Fruit fly (Drosophila melanogaster) ovary, adult (tissue): ENCODE results near the gene yellow-b.

Source experiments
- CG17801 ChIP-seq: fragments of 200-800 bp; optimal IDR thresholded peaks from 2 replicates; lab custom pipeline; 2019; ENCODE audit warnings: missing biosample characterization, mild to moderate bottlenecking, missing genetic modification characterization, moderate library complexity; ENCODE audit not compliant: partially characterized antibody

Gene yellow-b

dm6 chr2L:16754074-16754473, at the start of gene yellow-b:
Gene yellow-b, plus strand, starts transcription at chr2L:16754336.
- TF ChIP-seq CG17801 = no peak

DNA sequence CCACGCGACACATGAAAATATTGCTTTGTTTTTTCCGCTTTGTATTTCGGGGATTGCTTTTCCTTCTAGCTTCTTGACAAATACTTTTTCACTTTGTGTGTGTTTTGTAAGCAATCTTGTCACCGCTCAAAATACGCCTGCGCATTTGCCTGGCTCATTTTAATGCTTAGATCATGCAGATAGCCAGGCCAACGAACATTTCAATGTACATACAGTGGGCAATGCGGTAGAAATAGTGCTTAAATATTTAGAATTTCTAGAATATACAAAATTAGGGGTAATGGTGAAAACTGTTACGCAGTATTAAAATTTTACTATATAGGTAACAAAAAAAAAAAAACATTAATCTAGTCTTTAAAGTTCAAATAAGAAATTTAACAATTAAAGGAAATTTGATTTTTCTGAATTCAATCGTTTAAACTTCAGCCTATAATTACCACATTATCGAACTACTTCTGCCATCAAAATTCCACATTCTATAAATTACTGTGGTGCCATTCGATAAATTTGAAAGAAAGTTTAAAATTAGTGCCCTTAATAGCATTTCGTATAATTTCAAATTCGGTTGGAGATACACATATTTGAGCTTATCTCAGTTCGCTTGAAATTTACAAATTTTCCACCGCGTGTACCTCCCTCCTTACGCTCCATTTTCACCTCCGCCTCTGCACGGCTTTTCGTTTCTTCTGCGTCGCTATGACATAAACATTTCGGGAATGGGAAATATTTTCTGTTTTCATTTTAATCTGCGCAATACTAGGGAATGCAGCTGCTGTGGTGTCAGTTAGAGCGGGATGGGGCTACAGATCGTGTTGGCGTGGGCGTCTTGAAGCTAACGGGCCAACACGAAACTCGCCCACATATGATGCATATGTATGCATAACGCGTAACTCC, 47.0 kb upstream of the yellow-b start:
- TF ChIP-seq CG17801 = no peak

DNA sequence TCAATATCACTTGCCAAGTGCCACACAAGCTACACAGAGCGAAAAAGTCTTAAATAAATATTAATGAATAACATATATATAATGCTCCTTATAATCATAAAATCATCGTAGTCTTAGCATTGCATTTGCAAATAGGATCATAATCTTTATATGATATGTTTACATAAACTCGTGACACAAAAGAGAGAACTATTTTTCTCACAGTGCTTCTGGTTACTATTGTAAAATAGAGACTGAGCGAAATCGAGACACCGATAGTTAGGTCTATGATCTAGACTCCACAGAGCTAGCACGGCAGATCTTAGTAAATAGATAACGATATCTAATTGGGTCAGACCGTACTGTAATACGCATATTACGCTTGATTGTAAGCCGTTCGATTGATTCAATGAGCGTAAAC, 44.4 kb upstream of the yellow-b start:
- TF ChIP-seq CG17801 = no peak

DNA sequence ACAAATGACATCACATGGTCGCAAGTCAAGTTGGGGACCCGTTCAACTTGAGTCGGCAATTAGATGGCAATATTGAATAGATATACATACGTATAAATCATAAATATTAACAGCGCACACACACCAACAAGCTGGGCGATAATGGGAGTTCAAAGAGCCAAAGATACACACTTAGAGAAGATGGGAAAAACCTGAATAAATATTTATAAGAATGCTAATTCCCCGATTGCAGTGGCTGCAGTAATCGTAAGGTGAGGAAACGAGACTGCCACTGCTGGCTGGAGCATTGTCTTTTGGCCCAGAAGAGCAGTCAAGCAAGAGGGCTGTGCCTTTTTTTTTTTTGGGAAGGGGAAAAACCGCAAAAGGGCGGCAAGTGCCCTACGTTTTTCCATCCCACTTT, 43.9 kb upstream of the yellow-b start:
- TF ChIP-seq CG17801 = no peak

dm6 chr2L:16710677-16711076, 43.5 kb upstream of the yellow-b start:
- no peak for TF ChIP-seq CG17801

dm6 chr2L:16711891-16712290, 42.2 kb upstream of the yellow-b start:
- no peak for TF ChIP-seq CG17801

DNA sequence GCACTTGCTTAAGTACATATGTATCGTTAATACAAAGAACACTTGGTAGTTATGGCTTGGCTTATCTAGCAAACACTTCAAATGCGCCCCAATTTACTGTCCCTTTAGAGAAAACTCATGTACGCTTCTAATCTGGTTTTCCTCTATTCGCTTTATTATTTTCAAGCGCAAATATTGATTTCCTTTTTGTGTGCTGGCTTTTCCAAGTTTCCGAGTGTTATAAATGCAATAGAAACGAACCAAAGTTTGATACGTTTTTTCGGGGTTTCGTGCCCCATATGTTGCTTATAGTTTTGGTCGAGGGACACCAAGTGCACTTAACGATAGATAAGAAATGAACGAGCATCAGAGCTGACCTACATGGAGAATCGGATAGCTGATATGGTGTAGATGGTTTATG, 40.2 kb upstream of the yellow-b start:
- TF ChIP-seq CG17801 = no peak

DNA sequence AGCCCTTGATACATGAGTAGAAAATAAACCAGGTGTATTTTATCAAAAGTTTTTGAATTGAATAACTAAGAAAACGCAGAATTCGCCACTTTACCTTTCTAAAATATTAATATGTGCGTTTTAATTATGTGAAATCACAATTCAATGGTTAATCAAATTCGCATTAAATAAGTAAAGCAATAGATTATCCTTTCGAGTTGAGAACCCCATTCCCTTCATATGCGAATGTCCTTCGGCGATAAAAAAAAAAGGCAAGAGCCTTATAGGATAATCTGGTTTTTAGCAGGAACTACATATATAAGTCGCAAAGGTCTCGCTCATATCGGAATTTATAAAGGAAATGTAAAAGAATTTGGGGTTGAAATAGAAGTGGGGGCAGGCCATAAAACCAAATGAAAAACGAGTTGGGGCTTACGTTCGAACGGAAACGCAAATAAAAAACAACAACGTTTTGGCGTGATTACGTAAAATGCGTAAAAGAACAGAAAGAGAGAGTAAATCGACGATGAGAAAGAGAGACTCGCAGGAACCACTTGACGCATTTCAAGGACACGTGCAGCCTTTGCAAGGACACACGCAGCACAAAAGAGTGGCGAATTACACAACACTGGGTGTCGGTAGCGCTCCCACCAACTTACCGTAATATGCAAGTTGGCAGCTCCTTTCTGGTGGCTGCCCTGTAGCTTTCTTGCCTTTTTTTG, 38.9 kb upstream of the yellow-b start:
- TF ChIP-seq CG17801 = no peak

dm6 chr2L:16715841-16716701, 38.1 kb upstream of the yellow-b start, which contains the start of the genes Cyt-c-d and CG31808:
Gene Cyt-c-d, plus strand, starts transcription at chr2L:16715891.
Gene CG31808, minus strand, starts transcription at chr2L:16716195.
- TF ChIP-seq CG17801 = peak; percentile 90

DNA sequence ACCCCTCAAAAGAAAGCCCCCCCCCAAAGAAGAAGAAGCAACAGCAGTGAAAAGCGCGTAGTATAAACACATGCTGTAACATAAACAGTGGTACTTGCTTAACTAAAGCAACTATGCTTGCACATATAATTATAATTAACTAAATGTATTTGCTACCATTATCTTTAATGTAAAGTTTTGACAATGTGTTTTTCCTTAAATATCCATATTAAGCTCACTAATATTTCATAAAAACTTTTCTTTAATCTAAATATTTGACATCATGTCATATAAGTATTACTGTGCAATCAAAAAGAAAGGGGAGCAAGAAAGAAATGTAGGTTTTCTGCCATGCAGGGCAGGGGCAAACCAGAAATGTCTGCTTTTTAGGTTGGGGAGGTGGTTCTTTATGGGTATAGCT, 37.4 kb upstream of the yellow-b start:
- no peak for TF ChIP-seq CG17801

DNA sequence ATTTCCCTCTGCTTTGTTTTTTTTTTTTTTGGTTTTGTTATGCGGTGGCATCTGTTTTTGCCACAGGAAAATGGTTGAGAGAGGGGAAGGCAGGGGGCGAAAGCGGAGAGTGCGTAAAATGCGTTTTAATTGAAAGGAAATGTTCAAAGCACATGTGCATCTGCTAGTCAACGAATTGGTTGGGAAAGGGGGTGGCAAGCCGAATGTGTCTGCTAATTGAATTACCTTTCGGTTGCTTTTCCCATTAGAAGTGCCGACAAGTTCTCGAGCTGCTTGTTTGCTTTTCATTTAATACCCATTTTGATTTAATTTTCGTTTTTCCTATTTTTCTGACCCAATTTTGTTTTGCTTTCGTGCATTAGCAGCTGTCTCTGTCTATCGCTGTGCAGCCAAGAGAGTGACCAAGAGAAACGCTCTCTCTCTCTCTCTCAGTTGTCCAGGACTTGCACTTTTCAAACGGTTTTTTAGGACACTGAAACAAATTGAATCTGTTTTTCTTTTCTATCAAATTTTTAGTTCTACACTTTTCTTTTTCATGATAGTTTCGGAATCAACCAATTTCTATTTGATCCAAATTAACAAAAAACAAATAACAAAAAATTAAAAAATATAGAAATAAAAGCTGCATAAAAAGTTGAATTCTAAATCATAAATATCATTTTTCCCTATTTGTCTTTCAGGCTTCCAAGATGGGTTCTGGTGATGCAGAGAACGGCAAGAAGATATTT, 35.5 kb upstream of the yellow-b start:
- no peak for TF ChIP-seq CG17801

dm6 chr2L:16719643-16720515, 34.3 kb upstream of the yellow-b start, which contains the start of gene Cyt-c-p:
Gene Cyt-c-p, plus strand, starts transcription at chr2L:16719932.
- TF ChIP-seq CG17801 = peak; percentile 19

DNA sequence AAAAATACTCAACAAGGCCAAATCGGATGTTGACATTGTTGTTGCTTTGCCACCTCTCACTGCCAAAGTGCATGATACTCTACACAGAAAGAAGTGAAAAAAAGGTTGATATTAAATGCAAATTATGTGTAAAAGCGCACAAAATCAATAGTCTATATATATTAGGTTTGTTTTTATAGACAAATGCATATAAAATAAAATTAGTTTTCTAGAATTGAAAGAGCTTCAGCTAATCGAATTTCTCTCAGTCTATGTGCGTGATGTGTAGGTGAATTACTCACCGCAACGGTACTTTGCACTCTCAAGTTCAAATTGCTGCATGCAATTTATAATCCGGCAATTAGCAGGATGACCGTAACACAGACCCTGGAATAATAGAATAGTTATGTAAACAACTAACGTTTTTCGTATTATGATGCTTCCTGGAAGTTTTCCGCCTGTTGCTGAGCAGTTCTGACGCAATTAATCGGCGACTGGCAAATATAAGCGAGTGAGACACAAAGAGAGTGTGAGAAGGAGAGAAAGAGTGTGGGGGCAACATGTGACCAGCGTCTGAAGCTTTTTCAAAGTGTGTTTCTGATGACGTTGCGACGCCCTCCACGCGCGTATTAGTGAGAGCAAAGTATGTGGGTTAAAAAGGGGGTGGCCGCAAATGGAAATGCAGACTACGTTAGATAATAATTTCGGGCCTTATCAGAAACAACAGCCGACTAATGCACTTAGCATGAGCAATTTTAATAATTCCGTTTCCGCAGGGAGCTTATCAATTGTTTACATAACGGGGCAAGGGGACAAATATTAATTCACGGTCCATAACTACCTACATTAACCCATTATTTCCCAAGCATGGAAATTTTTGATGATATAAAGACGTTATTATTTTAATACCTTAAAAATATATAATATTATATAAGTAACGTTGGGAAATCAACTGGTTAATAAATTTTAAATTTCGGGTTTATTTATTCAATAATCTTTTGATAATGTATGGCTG, 33.1 kb upstream of the yellow-b start:
- TF ChIP-seq CG17801 = peak; percentile 97

- TF ChIP-seq CG17801 = no peak
These were observed 31.5 kb upstream of the yellow-b start for dm6 chr2L:16722596-16722995.
